Fruit fly (Drosophila melanogaster): ENCODE data around the gene CG8838.

DNA sequence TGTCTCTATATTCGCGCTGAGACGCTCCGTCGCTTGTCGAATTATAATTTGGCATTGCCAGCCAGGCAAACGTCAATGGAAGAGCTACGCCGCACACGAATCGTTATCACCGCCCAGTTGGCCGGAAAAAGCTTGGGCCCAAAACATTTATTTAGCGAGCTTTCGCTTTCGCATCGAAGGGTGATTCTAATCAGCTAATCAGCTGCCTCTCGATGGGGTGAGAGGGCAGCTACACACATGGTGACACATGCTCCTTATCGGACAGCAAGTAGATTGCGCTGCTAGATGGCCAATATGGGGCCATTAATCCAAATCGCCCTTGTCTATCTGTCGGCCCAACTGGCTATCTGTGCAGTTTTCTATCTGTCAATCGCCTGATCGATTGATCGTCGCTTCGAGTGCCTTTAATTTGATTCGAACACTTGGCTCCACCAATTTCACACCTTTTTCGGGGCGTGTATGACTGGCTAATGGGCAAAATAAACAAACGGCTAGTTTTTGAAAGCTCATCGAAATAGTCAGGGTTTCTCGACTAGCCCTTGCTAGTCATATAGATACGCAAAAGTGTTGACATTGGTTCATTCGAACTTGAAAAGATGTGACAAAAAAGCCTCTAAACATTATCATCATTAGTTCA is 8.7 kb downstream of the CG8838 start:
- TF ChIP-seq Clk (GFP tag; optimal IDR thresholded peaks at IDR 0.05) (no peak), bab1 (GFP tag; optimal IDR thresholded peaks at IDR 0.05) (no peak)

All from whole organism, adult.